Fruit fly (Drosophila melanogaster) whole organism, embryonic: ENCODE data around the gene CG15196.

Experiments
- BtbVII ChIP-seq: fragments of 200-800 bp; sonication (Bioruptor generic); optimal IDR thresholded peaks from 3 replicates; lab custom pipeline; 2017; ENCODE audit warnings: missing biosample characterization, mild to moderate bottlenecking, missing genetic modification characterization
- CG11560 ChIP-seq: fragments of 200-800 bp; sonication (Bioruptor generic); IDR thresholded peaks from 3 replicates; pipeline ENCODE4 v1.3.6; 2022; ENCODE audit warnings: missing biosample characterization, missing genetic modification characterization
- CG12236 ChIP-seq: fragments of 200-800 bp; sonication (Bioruptor generic); optimal IDR thresholded peaks from 2 replicates; lab custom pipeline; 2016; ENCODE audit warnings: missing biosample characterization, missing genetic modification characterization
- CG12769 ChIP-seq: fragments of 200-800 bp; sonication (Bioruptor generic); optimal IDR thresholded peaks from 2 replicates; lab custom pipeline; 2019; ENCODE audit warnings: missing biosample characterization, mild to moderate bottlenecking, missing genetic modification characterization, moderate library complexity
- CG13123 ChIP-seq: fragments of 200-800 bp; sonication (Bioruptor generic); optimal IDR thresholded peaks from 2 replicates; lab custom pipeline; 2016; ENCODE audit warnings: missing biosample characterization, missing genetic modification characterization
- CG14014 ChIP-seq: fragments of 200-800 bp; sonication (Bioruptor generic); IDR thresholded peaks from 2 replicates; pipeline ENCODE4 v1.3.6; 2022; ENCODE audit warnings: missing biosample characterization, missing genetic modification characterization
- CG14667 ChIP-seq: fragments of 200-800 bp; sonication (Bioruptor generic); IDR thresholded peaks from 2 replicates; pipeline ENCODE4 v1.3.6; 2022; ENCODE audit warnings: missing biosample characterization, missing genetic modification characterization
- CG14860 ChIP-seq: fragments of 200-800 bp; sonication (Bioruptor generic); IDR thresholded peaks from 3 replicates; pipeline ENCODE4 v1.3.6; 2022; ENCODE audit warnings: missing biosample characterization, missing genetic modification characterization; ENCODE audit not compliant: partially characterized antibody
- CG15514 ChIP-seq: fragments of 200-800 bp; sonication (Bioruptor generic); optimal IDR thresholded peaks from 3 replicates; lab custom pipeline; 2017; ENCODE audit warnings: missing biosample characterization, missing genetic modification characterization, mild to moderate bottlenecking, moderate library complexity, missing genetic modification reagents
- CG15696 ChIP-seq: fragments of 200-800 bp; sonication (Bioruptor generic); optimal IDR thresholded peaks from 2 replicates; lab custom pipeline; 2019; ENCODE audit warnings: missing biosample characterization, mild to moderate bottlenecking, missing genetic modification characterization, moderate library complexity
- CG3726 ChIP-seq: fragments of 200-800 bp; sonication (Bioruptor generic); IDR thresholded peaks from 3 replicates; pipeline ENCODE4, ENCODE4 v1.3.6; 2022; ENCODE audit warnings: missing biosample characterization, missing genetic modification characterization
- CG4730 ChIP-seq: fragments of 200-800 bp; sonication (Bioruptor generic); IDR thresholded peaks from 2 replicates; pipeline ENCODE4 v1.3.6; 2022; ENCODE audit warnings: missing biosample characterization, missing genetic modification characterization
- CG5245 ChIP-seq: fragments of 200-800 bp; sonication (Bioruptor generic); optimal IDR thresholded peaks from 3 replicates; lab custom pipeline; 2016; ENCODE audit warnings: missing biosample characterization, missing genetic modification characterization
- CG9609 ChIP-seq: fragments of 200-800 bp; sonication (Bioruptor generic); optimal IDR thresholded peaks from 3 replicates; lab custom pipeline; 2016; ENCODE audit warnings: missing biosample characterization, missing genetic modification characterization
- CG9817 ChIP-seq: fragments of 200-800 bp; sonication (Bioruptor generic); optimal IDR thresholded peaks from 2 replicates; lab custom pipeline; 2018; ENCODE audit warnings: missing biosample characterization, mild to moderate bottlenecking, missing genetic modification characterization, moderate library complexity
- CG9876 ChIP-seq: fragments of 200-800 bp; sonication (Bioruptor generic); optimal IDR thresholded peaks from 2 replicates; lab custom pipeline; 2016; ENCODE audit warnings: missing biosample characterization, missing genetic modification characterization
- D19B ChIP-seq: fragments of 200-800 bp; sonication (Bioruptor generic); optimal IDR thresholded peaks from 2 replicates; lab custom pipeline; 2017; ENCODE audit warnings: missing biosample characterization, mild to moderate bottlenecking, missing genetic modification characterization
- Dfd ChIP-seq, 2 experiments: fragments of >200 bp; optimal IDR thresholded peaks; 2 replicates each; lab custom pipeline; 2017; ENCODE audit warnings: missing biosample characterization in 2 of 2, missing genetic modification characterization in 2 of 2
- Dip2 ChIP-seq: fragments of 200-800 bp; sonication (Bioruptor generic); IDR thresholded peaks from 2 replicates; pipeline ENCODE4 v1.3.6; 2022; ENCODE audit warnings: missing biosample characterization, missing genetic modification characterization
- Eip74EF ChIP-seq, 2 experiments: fragments of 200-800 bp in 1 of 2; fragments of >200 bp in 1 of 2; sonication (Bioruptor generic) in 1 of 2; optimal IDR thresholded peaks; 2 replicates each; lab custom pipeline; 2017 to 2019; ENCODE audit warnings: missing biosample characterization in 2 of 2, missing genetic modification characterization in 2 of 2, mild to moderate bottlenecking in 1 of 2, moderate library complexity in 1 of 2
- Gug ChIP-seq: fragments of 200-800 bp; sonication (Bioruptor generic); IDR thresholded peaks from 4 replicates; pipeline ENCODE4 v1.3.6; 2022; ENCODE audit warnings: missing biosample characterization, missing genetic modification characterization
- H2.0 ChIP-seq: fragments of 200-800 bp; sonication (Bioruptor generic); IDR thresholded peaks from 2 replicates; pipeline ENCODE4 v1.3.6; 2022; ENCODE audit warnings: missing biosample characterization, missing genetic modification characterization
- HLH3B ChIP-seq: fragments of 200-800 bp; sonication (Bioruptor generic); IDR thresholded peaks from 2 replicates; pipeline ENCODE4 v1.3.6; 2022; ENCODE audit warnings: missing biosample characterization, missing genetic modification characterization
- HLH4C ChIP-seq: fragments of 200-800 bp; sonication (Bioruptor generic); IDR thresholded peaks from 3 replicates; pipeline ENCODE4 v1.3.6; 2022; ENCODE audit warnings: missing biosample characterization, missing genetic modification characterization; ENCODE audit not compliant: partially characterized antibody
- Hey ChIP-seq: fragments of 200-800 bp; sonication (Bioruptor generic); optimal IDR thresholded peaks from 3 replicates; lab custom pipeline; 2018; ENCODE audit warnings: missing biosample characterization, mild to moderate bottlenecking, missing genetic modification characterization
- Hr3 ChIP-seq: fragments of 200-800 bp; sonication (Bioruptor generic); optimal IDR thresholded peaks from 3 replicates; lab custom pipeline; 2016; ENCODE audit warnings: missing biosample characterization, missing genetic modification characterization
- Mrtf ChIP-seq: fragments of 200-800 bp; sonication (Bioruptor generic); IDR thresholded peaks from 3 replicates; pipeline ENCODE4 v1.3.6; 2022; ENCODE audit warnings: missing biosample characterization, missing genetic modification characterization
- NC2β ChIP-seq: fragments of 200-800 bp; sonication (Bioruptor generic); optimal IDR thresholded peaks from 2 replicates; lab custom pipeline; 2016; ENCODE audit warnings: missing biosample characterization, missing genetic modification characterization
- Spps ChIP-seq: fragments of 200-800 bp; sonication (Bioruptor generic); optimal IDR thresholded peaks from 2 replicates; lab custom pipeline; 2018; ENCODE audit warnings: missing biosample characterization, mild to moderate bottlenecking, missing genetic modification characterization
- Trl ChIP-seq, 3 experiments: fragments of >200 bp in 2 of 3; fragments of 200-800 bp in 1 of 3; sonication (Bioruptor generic) in 1 of 3; optimal IDR thresholded peaks; 2 replicates in 1 of 3; 3 replicates in 2 of 3; lab custom pipeline; 2016 to 2017; ENCODE audit warnings: missing biosample characterization in 1 of 3, missing genetic modification characterization in 1 of 3
- esg ChIP-seq: fragments of 200-800 bp; sonication (Bioruptor generic); conservative IDR thresholded peaks from 2 replicates; pipeline ENCODE4 v1.3.6; 2022; ENCODE audit warnings: missing biosample characterization, missing genetic modification characterization
- fd102C ChIP-seq: fragments of 200-800 bp; sonication (Bioruptor generic); optimal IDR thresholded peaks from 2 replicates; lab custom pipeline; 2018; ENCODE audit warnings: missing biosample characterization, mild to moderate bottlenecking, missing genetic modification characterization, moderate library complexity
- fru ChIP-seq: fragments of >200 bp; optimal IDR thresholded peaks from 2 replicates; lab custom pipeline; 2017
- gcm2 ChIP-seq: fragments of 200-800 bp; sonication (Bioruptor generic); optimal IDR thresholded peaks from 2 replicates; lab custom pipeline; 2016; ENCODE audit warnings: missing biosample characterization, missing genetic modification characterization
- gfzf ChIP-seq: fragments of 200-800 bp; sonication (Bioruptor generic); optimal IDR thresholded peaks from 2 replicates; lab custom pipeline; 2016; ENCODE audit warnings: missing biosample characterization, mild to moderate bottlenecking, missing genetic modification characterization, moderate library complexity
- gsb-n ChIP-seq: fragments of 200-800 bp; sonication (Bioruptor generic); optimal IDR thresholded peaks from 3 replicates; lab custom pipeline; 2018; ENCODE audit warnings: missing biosample characterization, mild to moderate bottlenecking, missing genetic modification characterization
- ind ChIP-seq: fragments of 200-800 bp; sonication (Bioruptor generic); optimal IDR thresholded peaks from 3 replicates; lab custom pipeline; 2016; ENCODE audit warnings: missing biosample characterization, missing genetic modification characterization
- jumu ChIP-seq: fragments of 200-800 bp; sonication (Bioruptor generic); optimal IDR thresholded peaks from 3 replicates; lab custom pipeline; 2016; ENCODE audit warnings: missing biosample characterization, missing genetic modification characterization
- maf-S ChIP-seq: fragments of 200-800 bp; sonication (Bioruptor generic); optimal IDR thresholded peaks from 2 replicates; lab custom pipeline; 2016; ENCODE audit warnings: missing biosample characterization, missing genetic modification characterization
- nau ChIP-seq: fragments of 200-800 bp; sonication (Bioruptor generic); optimal IDR thresholded peaks from 3 replicates; lab custom pipeline; 2017; ENCODE audit warnings: missing biosample characterization, mild to moderate bottlenecking, missing genetic modification characterization, missing genetic modification reagents
- oc ChIP-seq: fragments of 200-800 bp; sonication (Bioruptor generic); optimal IDR thresholded peaks from 2 replicates; lab custom pipeline; 2018; ENCODE audit warnings: missing biosample characterization, mild to moderate bottlenecking, missing genetic modification characterization, moderate library complexity
- prd ChIP-seq, 3 experiments: fragments of >200 bp in 2 of 3; fragments of 200-800 bp in 1 of 3; sonication (Bioruptor generic) in 1 of 3; optimal IDR thresholded peaks in 2 of 3; IDR thresholded peaks in 1 of 3; 2 replicates in 2 of 3; 3 replicates in 1 of 3; pipeline versions ENCODE4 v1.3.6 to Lab custom; 2017 to 2022; ENCODE audit warnings: missing biosample characterization in 1 of 3, missing genetic modification characterization in 1 of 3
- run ChIP-seq: fragments of 200-800 bp; sonication (Bioruptor generic); optimal IDR thresholded peaks from 3 replicates; lab custom pipeline; 2018; ENCODE audit warnings: missing biosample characterization, mild to moderate bottlenecking, missing genetic modification characterization
- sc ChIP-seq, 3 experiments: fragments of >200 bp in 2 of 3; fragments of 200-800 bp in 1 of 3; sonication (Bioruptor generic) in 1 of 3; optimal IDR thresholded peaks; 2 replicates in 2 of 3; 3 replicates in 1 of 3; lab custom pipeline; 2017; ENCODE audit warnings: mild to moderate bottlenecking in 1 of 3, missing biosample characterization in 1 of 3, missing genetic modification characterization in 1 of 3, missing genetic modification reagents in 1 of 3
- sob ChIP-seq: fragments of 200-800 bp; sonication (Bioruptor generic); IDR thresholded peaks from 2 replicates; pipeline ENCODE4 v1.3.6; 2022; ENCODE audit warnings: missing biosample characterization, missing genetic modification characterization
- trh ChIP-seq: fragments of 200-800 bp; sonication (Bioruptor generic); optimal IDR thresholded peaks from 2 replicates; lab custom pipeline; 2016; ENCODE audit warnings: missing biosample characterization, missing genetic modification characterization
- unc-4 ChIP-seq: fragments of 200-800 bp; sonication (Bioruptor generic); IDR thresholded peaks from 2 replicates; pipeline ENCODE4 v1.3.6; 2022; ENCODE audit warnings: missing biosample characterization, missing genetic modification characterization; ENCODE audit not compliant: partially characterized antibody
- z ChIP-seq: fragments of 200-800 bp; sonication (Bioruptor generic); IDR thresholded peaks from 3 replicates; pipeline ENCODE4 v1.3.6; 2022; ENCODE audit warnings: missing biosample characterization, missing genetic modification characterization
- zf30C ChIP-seq: fragments of 200-800 bp; sonication (Bioruptor generic); optimal IDR thresholded peaks from 3 replicates; lab custom pipeline; 2018; ENCODE audit warnings: missing biosample characterization, mild to moderate bottlenecking, missing genetic modification characterization

The CG15196 gene

DNA sequence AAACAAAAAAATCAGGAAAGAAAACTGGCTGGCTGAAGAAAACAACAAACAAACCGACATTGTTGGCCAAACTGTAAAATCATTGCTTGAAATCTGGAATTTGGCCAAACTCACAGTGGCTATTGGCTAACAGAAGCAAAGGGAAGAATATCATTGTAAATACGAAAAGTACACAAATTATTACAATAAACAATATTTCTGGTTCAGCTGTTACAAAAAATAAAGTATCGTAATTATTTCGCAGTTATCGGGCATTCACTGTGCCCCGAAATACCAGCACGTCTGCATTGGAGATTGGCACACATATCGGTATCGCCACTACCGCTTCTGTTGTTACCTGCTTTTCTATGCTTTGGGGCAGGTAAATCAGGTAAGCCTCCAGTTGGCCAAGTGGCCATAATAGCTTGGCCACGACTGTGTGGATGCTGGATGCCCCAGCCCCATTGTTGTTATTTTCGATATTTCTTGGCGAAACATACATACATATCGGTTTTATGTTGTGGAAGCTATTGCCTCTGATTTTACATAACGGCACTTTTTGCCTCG lies 41.4 kb downstream of the CG15196 start (continued):
- TF ChIP-seq CG3726 = no peak
- TF ChIP-seq CG14860 = no peak
- TF ChIP-seq CG15696 (tag; lab: Kevin White, UChicago) = no peak
- no peak for TF ChIP-seq Dip2
- no peak for TF ChIP-seq CG5245 (GFP tag; lab: Kevin White, UChicago)
- TF ChIP-seq z (GFP tag; lab: Robert Waterston, UW) = no peak
- peak; percentile 76 for TF ChIP-seq H2.0 (GFP tag; lab: Robert Waterston, UW)
- no peak for TF ChIP-seq CG12236 (GFP tag; lab: Kevin White, UChicago)
- TF ChIP-seq CG15514 (GFP tag; lab: Kevin White, UChicago) = peak; percentile 35
- no peak for TF ChIP-seq D19B (GFP tag; lab: Kevin White, UChicago)
- no peak for TF ChIP-seq NC2β (GFP tag; lab: Kevin White, UChicago)
- 0 out of 2 replicates have a peak, but pooled peaks have one; percentile 14 for TF ChIP-seq CG4730
- no peak for TF ChIP-seq trh
- TF ChIP-seq fru = no peak
- TF ChIP-seq esg (GFP tag; lab: Robert Waterston, UW) = 0 out of 2 replicates have a peak, but pooled peaks have one; percentile 10
- TF ChIP-seq sob = peak; percentile 60
- TF ChIP-seq Hey = no peak
- TF ChIP-seq zf30C (GFP tag; lab: Kevin White, UChicago) = no peak
- peak; percentile 53; the same call in 3 of the 4 replicates for TF ChIP-seq Gug (GFP tag; lab: Robert Waterston, UW)
- TF ChIP-seq oc (tag; lab: Kevin White, UChicago) = no peak
- no peak for TF ChIP-seq CG13123 (GFP tag; lab: Kevin White, UChicago)
- TF ChIP-seq maf-S (GFP tag; lab: Kevin White, UChicago) = peak; percentile 38
- TF ChIP-seq Eip74EF (GFP tag; optimal IDR thresholded peaks at IDR 0.05; lab: Kevin White, UChicago) = peak in 1 of 2 experiments; percentile 42
- peak; percentile 59 for TF ChIP-seq CG14014 (GFP tag; lab: Robert Waterston, UW)
- peak; percentile 77 for TF ChIP-seq CG12769 (tag; lab: Kevin White, UChicago)
- 0 out of 3 replicates have a peak, but pooled peaks have one; percentile 46 for TF ChIP-seq CG11560 (tag; lab: Robert Waterston, UW)
- TF ChIP-seq Mrtf (GFP tag; lab: Robert Waterston, UW) = 0 out of 3 replicates have a peak, but pooled peaks have one; percentile 54
- TF ChIP-seq HLH3B (GFP tag; lab: Robert Waterston, UW) = peak; percentile 43; the same call in 1 of the 2 replicates
- TF ChIP-seq jumu = no peak
- no peak for TF ChIP-seq gcm2 (GFP tag; lab: Kevin White, UChicago)
- TF ChIP-seq CG9609 (GFP tag; lab: Kevin White, UChicago) = no peak
- TF ChIP-seq Trl (optimal IDR thresholded peaks at IDR 0.05; lab: Kevin White, UChicago) = no peak
- no peak for TF ChIP-seq Trl (GFP tag; optimal IDR thresholded peaks at IDR 0.05; lab: Kevin White, UChicago)
- no peak for TF ChIP-seq prd (optimal IDR thresholded peaks at IDR 0.05; lab: Kevin White, UChicago)
- peak; percentile 75 for TF ChIP-seq prd (GFP tag; IDR thresholded peaks at IDR 0.05; lab: Robert Waterston, UW)
- no peak for TF ChIP-seq gfzf (GFP tag; lab: Kevin White, UChicago)
- TF ChIP-seq sc (optimal IDR thresholded peaks at IDR 0.05; lab: Kevin White, UChicago) = no peak
- TF ChIP-seq sc (GFP tag; optimal IDR thresholded peaks at IDR 0.05; lab: Kevin White, UChicago) = no peak
- TF ChIP-seq Hr3 (GFP tag; lab: Kevin White, UChicago) = no peak
- no peak for TF ChIP-seq CG9876
- no peak for TF ChIP-seq gsb-n (tag; lab: Kevin White, UChicago)
- no peak for TF ChIP-seq HLH4C
- TF ChIP-seq Dfd (GFP tag; optimal IDR thresholded peaks at IDR 0.05; lab: Kevin White, UChicago) = no peak
- no peak for TF ChIP-seq Spps
- no peak for TF ChIP-seq run
- peak; percentile 55 for TF ChIP-seq CG14667 (GFP tag; lab: Robert Waterston, UW)
- peak; percentile 56 for TF ChIP-seq ind (GFP tag; lab: Kevin White, UChicago)
- TF ChIP-seq unc-4 = no peak
- no peak for TF ChIP-seq fd102C (GFP tag; lab: Kevin White, UChicago)
- TF ChIP-seq nau = no peak
- TF ChIP-seq BtbVII (GFP tag; lab: Kevin White, UChicago) = peak; percentile 19
- peak; percentile 41 for TF ChIP-seq CG9817 (tag; lab: Kevin White, UChicago)
